Worm (Caenorhabditis elegans): Measurements from ENCODE around the gene R05G6.10.

Gene R05G6.10

DNA sequence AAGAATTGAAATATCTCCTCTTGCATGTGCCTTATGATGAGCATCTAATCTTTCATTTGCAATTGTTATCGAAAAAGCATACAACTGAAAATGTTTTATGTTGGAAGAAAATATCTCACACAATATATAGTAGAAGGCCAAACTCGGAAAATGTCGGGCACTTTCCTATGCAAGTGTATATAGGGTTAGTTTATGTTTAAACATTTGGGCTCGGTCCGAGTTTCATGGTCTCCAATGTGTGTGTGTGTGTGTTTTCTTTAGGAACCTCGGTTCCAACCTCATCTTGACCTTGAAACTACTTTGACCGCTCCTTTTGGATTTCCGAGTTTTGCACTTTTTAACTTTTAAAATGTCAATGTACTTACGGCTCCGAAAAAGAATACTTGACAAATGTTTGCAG lies 43.0 kb downstream of the R05G6.10 start:
- TF ChIP-seq him-1 (tag; optimal IDR thresholded peaks at IDR 0.05) (no peak), dao-5 (tag; optimal IDR thresholded peaks at IDR 0.05) (no peak), W03F9.2 (tag; optimal IDR thresholded peaks at IDR 0.05) (no peak)

DNA sequence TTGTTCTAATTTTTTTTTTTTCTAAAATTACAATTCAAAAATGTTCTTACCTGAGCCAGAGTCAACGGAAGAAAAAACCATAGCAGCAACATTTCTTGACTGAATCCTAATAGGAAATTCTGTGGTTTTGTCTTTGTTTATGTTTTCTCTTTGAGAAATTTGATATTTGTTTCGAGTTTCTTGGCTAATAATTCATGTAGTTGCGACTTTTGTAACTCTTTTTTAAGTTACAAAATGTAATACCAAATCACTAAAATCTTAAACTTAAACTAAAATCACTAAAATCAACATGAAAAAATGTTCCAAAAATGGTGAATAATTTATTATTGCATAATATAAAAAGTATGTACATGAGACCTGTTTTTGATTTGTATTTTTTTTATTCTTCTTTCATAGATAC lies 44.6 kb downstream of the R05G6.10 start, which contains the start of gene egas-4:
Gene egas-4, minus strand, starts transcription at position 101 of the 400 bp plus-strand sequence.
- TF ChIP-seq W03F9.2 (tag; optimal IDR thresholded peaks at IDR 0.05) (no peak), dao-5 (tag; optimal IDR thresholded peaks at IDR 0.05) (no peak)

DNA sequence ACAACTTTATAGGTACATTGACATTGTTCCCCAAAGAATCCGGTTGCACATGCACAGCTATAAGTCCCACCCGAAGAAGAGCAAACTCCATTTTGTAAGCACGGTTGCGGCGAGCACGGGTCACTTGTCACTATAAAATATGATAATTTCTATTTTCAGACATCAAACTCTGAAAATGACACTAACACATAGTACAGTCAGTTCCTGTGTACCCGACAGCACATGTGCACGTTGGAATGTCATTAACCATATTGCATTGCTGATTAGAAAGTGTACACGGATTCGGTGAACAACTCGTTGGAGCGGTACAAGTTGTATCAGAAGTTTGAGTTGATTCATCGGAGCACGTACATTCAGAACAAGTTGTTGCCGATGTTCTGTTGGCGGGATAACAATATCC lies 45.1 kb downstream of the R05G6.10 start:
- TF ChIP-seq W03F9.2 (tag; optimal IDR thresholded peaks at IDR 0.05), result no peak
- no peak for TF ChIP-seq him-1 (tag; optimal IDR thresholded peaks at IDR 0.05)
- TF ChIP-seq dao-5 (tag; optimal IDR thresholded peaks at IDR 0.05), result no peak

DNA sequence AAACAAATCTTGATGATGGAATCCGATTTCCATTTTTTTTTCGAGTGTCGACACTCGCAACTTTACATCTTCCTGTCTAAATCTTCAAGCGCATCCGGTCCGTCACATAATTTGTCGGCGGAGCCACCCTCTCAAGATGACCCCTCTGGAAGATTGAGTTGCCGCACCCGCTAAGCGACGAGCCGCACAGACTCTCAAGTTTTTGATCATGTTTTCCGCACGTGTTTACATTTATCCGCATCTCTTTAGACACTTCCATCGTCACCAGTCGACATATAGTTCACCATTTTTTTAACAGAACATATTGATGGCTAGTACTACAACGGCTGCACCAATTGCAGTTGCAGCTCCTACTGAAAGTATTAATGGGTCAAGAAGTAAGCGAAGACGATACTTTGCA lies 50.9 kb downstream of the R05G6.10 start, which contains the start of gene F55G1.1:
Gene F55G1.1, plus strand, starts transcription at position 301 of the 400 bp plus-strand sequence.
- no peak for TF ChIP-seq W03F9.2 (tag; optimal IDR thresholded peaks at IDR 0.05)
- no peak for TF ChIP-seq him-1 (tag; optimal IDR thresholded peaks at IDR 0.05)
- no peak for TF ChIP-seq dao-5 (tag; optimal IDR thresholded peaks at IDR 0.05)

DNA sequence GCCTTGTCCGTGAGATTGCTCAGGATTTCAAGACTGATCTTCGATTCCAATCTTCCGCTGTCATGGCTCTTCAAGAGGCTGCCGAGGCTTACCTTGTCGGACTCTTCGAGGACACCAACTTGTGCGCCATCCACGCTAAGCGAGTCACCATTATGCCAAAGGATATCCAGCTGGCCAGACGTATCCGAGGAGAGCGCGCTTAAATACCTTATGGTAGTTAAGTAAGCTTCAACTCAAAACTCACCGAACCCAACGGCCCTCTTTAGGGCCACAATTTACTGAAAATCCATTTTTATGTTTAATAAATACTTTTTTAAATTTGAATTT lies 53.9 kb downstream of the R05G6.10 start:
- TF ChIP-seq W03F9.2 (tag; optimal IDR thresholded peaks at IDR 0.05) (no peak), him-1 (tag; optimal IDR thresholded peaks at IDR 0.05) (no peak), dao-5 (tag; optimal IDR thresholded peaks at IDR 0.05) (no peak)

DNA sequence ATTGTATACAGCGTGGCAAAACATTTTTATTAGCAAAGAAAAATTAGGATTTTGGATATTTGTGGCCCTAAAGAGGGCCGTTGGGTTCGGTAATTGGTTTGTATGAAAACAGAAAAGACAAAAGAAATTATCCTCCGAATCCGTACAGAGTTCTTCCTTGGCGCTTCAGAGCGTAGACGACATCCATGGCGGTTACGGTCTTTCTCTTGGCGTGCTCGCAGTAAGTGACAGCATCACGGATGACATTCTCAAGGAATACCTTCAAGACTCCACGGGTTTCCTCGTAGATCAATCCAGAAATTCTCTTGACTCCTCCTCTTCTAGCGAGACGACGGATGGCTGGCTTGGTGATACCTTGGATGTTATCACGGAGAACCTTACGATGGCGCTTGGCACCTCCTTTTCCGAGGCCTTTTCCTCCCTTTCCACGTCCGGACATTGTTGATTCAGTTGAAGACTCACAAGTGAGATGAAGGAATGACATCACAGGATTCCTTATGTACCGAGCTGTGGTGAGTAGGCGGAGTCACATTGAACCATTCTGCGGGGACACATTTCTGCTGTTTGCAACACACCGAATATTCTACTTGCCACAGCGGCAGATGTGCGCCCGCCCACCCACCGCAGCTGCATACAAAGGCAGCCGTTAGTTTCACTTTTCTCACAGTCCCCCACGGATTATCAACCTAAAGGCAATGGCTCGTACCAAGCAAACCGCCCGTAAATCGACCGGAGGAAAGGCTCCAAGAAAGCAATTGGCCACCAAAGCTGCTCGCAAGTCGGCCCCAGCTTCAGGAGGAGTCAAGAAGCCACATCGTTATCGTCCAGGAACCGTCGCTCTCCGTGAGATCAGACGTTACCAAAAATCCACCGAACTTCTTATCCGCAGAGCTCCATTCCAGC lies 54.5 kb downstream of the R05G6.10 start, which contains the start of the genes his-60 and his-59:
Gene his-60, minus strand, starts transcription at position 439 of the 903 bp plus-strand sequence.
Gene his-59, plus strand, starts transcription at position 696 of the 903 bp plus-strand sequence.
- peak; percentile 12 for TF ChIP-seq dao-5 (tag; optimal IDR thresholded peaks at IDR 0.05)
- no peak for TF ChIP-seq W03F9.2 (tag; optimal IDR thresholded peaks at IDR 0.05)

DNA sequence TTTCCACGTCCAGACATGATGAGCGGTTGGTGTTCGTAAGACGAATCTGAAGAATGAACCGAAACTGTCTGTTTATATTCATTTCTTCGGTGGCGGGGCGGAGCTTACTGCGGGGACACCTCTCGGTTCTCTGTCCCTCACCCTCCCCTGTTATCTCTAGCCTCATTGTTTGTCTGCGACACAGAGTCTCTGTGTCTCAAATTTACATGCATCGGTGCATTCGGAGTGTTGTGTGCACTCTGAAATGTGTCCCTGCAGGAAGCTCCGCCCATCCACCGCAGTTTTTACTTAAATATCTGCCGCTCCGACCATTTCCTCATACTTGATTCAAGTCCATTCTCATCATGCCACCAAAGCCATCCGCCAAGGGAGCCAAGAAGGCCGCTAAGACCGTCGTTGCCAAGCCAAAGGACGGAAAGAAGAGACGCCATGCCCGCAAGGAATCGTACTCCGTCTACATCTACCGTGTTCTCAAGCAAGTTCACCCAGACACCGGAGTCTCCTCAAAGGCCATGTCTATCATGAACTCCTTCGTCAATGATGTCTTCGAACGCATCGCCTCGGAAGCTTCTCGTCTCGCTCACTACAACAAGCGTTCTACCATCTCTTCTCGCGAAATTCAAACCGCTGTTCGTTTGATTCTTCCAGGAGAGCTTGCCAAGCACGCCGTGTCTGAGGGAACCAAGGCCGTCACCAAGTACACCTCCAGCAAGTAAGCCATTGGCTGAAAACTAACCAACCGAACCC lies 56.0 kb downstream of the R05G6.10 start, which contains the start of the genes his-61 and his-62:
Gene his-61, minus strand, starts transcription at position 17 of the 747 bp plus-strand sequence.
Gene his-62, plus strand, starts transcription at position 345 of the 747 bp plus-strand sequence.
- TF ChIP-seq dao-5 (tag; optimal IDR thresholded peaks at IDR 0.05) (no peak), W03F9.2 (tag; optimal IDR thresholded peaks at IDR 0.05) (no peak), him-1 (tag; optimal IDR thresholded peaks at IDR 0.05) (no peak)

DNA sequence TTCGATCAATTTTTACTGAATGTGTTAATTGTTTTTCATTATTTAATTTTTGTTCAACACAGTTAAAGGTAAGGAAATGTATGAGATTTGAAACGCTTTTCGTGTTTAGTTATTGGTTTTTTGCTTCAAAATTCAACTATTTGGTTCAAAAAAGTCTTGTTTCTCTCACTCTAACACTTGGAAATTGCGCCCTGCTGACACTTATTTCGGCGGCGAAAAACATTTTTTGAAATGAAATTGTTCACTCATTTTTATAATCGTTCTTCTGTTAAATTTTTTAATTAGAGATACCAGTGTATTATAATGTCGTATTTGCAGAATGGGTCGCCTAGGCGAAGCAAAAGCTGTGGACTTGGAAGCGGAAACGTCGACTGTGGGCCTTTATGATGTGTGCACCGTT lies 64.2 kb downstream of the R05G6.10 start, which contains the start of gene rod-1:
Gene rod-1, plus strand, starts transcription at position 319 of the 400 bp plus-strand sequence.
- TF ChIP-seq him-1 (tag; optimal IDR thresholded peaks at IDR 0.05) (no peak), dao-5 (tag; optimal IDR thresholded peaks at IDR 0.05) (no peak), W03F9.2 (tag; optimal IDR thresholded peaks at IDR 0.05) (no peak)

DNA sequence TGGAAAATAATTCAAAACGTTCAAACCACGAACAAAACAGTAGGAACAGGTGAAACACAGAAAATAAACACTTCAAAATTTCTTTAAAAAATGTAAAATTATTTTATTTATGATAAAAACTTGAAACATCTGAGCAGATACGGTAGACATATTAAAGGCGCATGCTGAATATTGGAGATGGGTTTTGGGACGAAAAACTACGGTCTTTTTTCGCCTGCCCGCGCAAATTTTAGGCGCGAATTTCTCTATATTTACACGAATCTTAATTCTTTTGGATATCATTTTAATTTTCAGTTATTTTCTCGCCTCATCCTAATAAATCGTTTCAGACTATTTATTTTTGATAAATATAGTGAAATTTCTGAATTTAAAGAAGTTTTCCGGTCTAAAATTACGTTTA lies 64.6 kb downstream of the R05G6.10 start:
- TF ChIP-seq W03F9.2 (tag; optimal IDR thresholded peaks at IDR 0.05) (no peak), dao-5 (tag; optimal IDR thresholded peaks at IDR 0.05) (no peak), him-1 (tag; optimal IDR thresholded peaks at IDR 0.05) (no peak)

DNA sequence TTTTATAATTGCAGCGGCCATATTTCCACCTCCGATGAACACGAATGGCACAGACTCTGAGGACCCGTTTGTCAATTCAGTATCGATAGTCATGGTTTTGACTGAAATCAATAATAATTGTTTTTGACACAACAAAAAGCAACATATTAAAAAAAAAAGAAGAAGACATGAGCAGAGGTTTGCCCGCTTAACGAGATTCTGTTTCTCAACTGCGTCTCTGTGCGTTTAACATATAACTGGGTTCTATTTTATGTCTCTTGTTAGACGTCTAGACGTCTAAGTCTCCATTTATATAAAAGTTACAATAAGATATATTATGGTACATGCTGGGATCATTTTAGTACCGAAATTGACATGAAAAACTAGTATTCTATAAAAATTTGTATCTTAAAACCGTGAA lies 65.1 kb downstream of the R05G6.10 start, which contains the start of gene pycr-4:
Gene pycr-4, minus strand, starts transcription at position 101 of the 400 bp plus-strand sequence.
- no peak for TF ChIP-seq dao-5 (tag; optimal IDR thresholded peaks at IDR 0.05)
- TF ChIP-seq W03F9.2 (tag; optimal IDR thresholded peaks at IDR 0.05), result no peak
- TF ChIP-seq him-1 (tag; optimal IDR thresholded peaks at IDR 0.05), result no peak

DNA sequence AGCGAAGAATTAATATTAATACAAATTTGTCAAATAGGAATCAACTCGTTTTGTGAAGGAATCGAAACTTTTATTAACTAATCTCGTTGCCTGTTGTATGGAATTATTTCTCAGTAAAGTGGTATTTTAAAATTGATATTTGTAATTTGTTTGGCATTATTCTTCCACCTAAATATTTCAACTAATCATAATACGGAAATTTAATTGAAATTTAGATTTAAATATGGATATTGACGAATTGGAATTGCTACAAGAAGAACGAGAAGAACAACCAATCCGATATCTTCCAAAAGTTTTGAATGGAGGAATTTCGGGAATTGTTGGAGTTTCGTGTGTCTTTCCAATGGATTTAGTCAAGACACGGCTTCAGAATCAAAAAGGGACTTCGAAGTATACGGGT lies 67.5 kb downstream of the R05G6.10 start, which contains the start of gene slc-25A18.2:
Gene slc-25A18.2, plus strand, starts transcription at position 216 of the 400 bp plus-strand sequence.
- no peak for TF ChIP-seq dao-5 (tag; optimal IDR thresholded peaks at IDR 0.05)
- TF ChIP-seq him-1 (tag; optimal IDR thresholded peaks at IDR 0.05), result no peak
- no peak for TF ChIP-seq W03F9.2 (tag; optimal IDR thresholded peaks at IDR 0.05)

DNA sequence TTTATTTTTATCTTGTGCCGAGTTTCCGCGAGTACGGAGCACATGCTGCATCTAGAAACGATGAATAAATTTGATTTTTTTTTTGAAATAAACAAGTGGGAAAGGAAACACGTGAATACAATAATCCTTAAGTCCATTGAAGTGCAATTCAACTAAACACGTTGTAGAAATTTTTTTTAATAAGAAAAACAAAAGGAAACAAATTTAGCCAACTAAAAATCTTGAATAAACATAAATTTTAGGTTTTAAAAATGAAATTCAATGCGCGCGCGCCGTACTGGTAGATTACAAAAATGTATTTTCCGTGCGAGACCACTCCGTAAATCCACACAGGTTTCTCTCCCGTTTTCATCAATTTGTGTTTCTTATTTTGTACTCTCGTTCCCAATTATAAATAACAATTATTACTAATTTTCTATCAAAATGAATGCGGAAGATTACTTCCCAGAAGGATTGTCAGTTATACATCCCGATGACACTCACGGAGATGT lies 69.1 kb downstream of the R05G6.10 start, which contains the start of the genes plk-3 and F55G1.6:
Gene plk-3, minus strand, starts transcription at position 51 of the 491 bp plus-strand sequence.
Gene F55G1.6, plus strand, starts transcription at position 359 of the 491 bp plus-strand sequence.
- TF ChIP-seq W03F9.2 (tag; optimal IDR thresholded peaks at IDR 0.05) (no peak), dao-5 (tag; optimal IDR thresholded peaks at IDR 0.05) (no peak), him-1 (tag; optimal IDR thresholded peaks at IDR 0.05) (no peak)

DNA sequence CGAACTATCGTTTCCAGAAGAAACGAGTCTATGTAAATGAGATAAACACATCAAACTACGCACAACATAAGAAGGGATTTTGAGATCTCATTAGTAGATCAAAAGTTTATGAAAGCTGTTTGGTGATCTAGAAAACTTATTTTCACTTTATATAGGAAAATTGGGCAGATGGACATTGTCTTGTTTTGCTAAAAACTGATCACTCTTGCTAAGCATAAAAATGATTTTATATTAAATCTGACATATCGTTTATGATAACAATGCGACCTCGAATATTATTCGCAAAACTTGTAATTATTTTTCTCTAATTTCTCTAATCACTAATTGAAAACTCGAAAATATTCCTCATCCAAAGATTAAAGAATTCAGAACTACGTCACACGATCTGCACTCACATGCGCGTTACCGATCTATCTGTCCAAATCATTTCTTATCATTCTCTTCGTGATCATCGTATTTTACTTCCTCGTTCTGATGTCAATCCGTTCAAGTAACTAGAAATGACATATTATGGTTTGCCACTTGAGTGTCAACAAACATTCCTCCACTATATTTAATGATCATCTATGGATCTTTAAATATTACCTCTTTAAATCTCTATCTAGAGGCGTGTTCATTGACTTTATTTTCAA lies 72.4 kb downstream of the R05G6.10 start, which contains the start of gene F55G1.7:
Gene F55G1.7, minus strand, starts transcription at position 51 of the 632 bp plus-strand sequence.
- TF ChIP-seq him-1 (tag; optimal IDR thresholded peaks at IDR 0.05) (no peak), dao-5 (tag; optimal IDR thresholded peaks at IDR 0.05) (no peak), W03F9.2 (tag; optimal IDR thresholded peaks at IDR 0.05) (no peak)

Data from whole organism, L4/young adult.